Fruit fly (Drosophila melanogaster) whole organism, adult: ENCODE results near the gene CG13924.
A peak's percentile ranks its signal among the peaks of the same experiment; 100 is the strongest.

ENCODE experiments used
- CG11617 ChIP-seq: fragments of 200-800 bp; sonication (Bioruptor generic); optimal IDR thresholded peaks from 2 replicates; lab custom pipeline; 2017; ENCODE audit warnings: mild to moderate bottlenecking, missing biosample characterization, missing genetic modification reagents, missing genetic modification characterization
- CG12768 ChIP-seq: fragments of 200-800 bp; sonication (Bioruptor generic); optimal IDR thresholded peaks from 2 replicates; lab custom pipeline; 2017; ENCODE audit warnings: missing biosample characterization, missing genetic modification characterization, mild to moderate bottlenecking, moderate library complexity, missing genetic modification reagents
- CG14711 ChIP-seq: fragments of 200-800 bp; sonication (Bioruptor generic); optimal IDR thresholded peaks from 2 replicates; lab custom pipeline; 2018; ENCODE audit warnings: missing biosample characterization, mild to moderate bottlenecking, missing genetic modification characterization, moderate library complexity
- CG1620 ChIP-seq: fragments of 200-800 bp; sonication (Bioruptor generic); optimal IDR thresholded peaks from 2 replicates; lab custom pipeline; 2016; ENCODE audit warnings: missing biosample characterization, missing genetic modification characterization
- CG33017 ChIP-seq: fragments of 200-800 bp; sonication (Bioruptor generic); optimal IDR thresholded peaks from 2 replicates; lab custom pipeline; 2018; ENCODE audit warnings: missing biosample characterization, mild to moderate bottlenecking, missing genetic modification characterization, moderate library complexity
- CG5204 ChIP-seq: fragments of 200-800 bp; sonication (Bioruptor generic); optimal IDR thresholded peaks from 2 replicates; lab custom pipeline; 2016; ENCODE audit warnings: missing biosample characterization, missing genetic modification characterization
- CG7045 ChIP-seq: fragments of 200-800 bp; sonication (Bioruptor generic); optimal IDR thresholded peaks from 2 replicates; lab custom pipeline; 2017; ENCODE audit warnings: missing biosample characterization, mild to moderate bottlenecking, missing genetic modification characterization
- CG7101 ChIP-seq: fragments of 200-800 bp; sonication (Bioruptor generic); optimal IDR thresholded peaks from 2 replicates; lab custom pipeline; 2018; ENCODE audit warnings: missing biosample characterization, mild to moderate bottlenecking, missing genetic modification characterization, moderate library complexity
- Clk ChIP-seq: fragments of 200-800 bp; sonication (Bioruptor generic); optimal IDR thresholded peaks from 2 replicates; lab custom pipeline; 2017; ENCODE audit warnings: missing biosample characterization, missing genetic modification characterization
- Crg-1 ChIP-seq: fragments of 200-800 bp; sonication (Bioruptor generic); optimal IDR thresholded peaks from 2 replicates; lab custom pipeline; 2016; ENCODE audit warnings: missing biosample characterization, missing genetic modification characterization
- Mnt ChIP-seq: fragments of 200-800 bp; sonication (Bioruptor generic); optimal IDR thresholded peaks from 2 replicates; lab custom pipeline; 2016; ENCODE audit warnings: missing biosample characterization, mild to moderate bottlenecking, missing genetic modification characterization
- bab1 ChIP-seq: fragments of 200-800 bp; sonication (Bioruptor generic); optimal IDR thresholded peaks from 3 replicates; lab custom pipeline; 2019; ENCODE audit warnings: missing biosample characterization, mild to moderate bottlenecking, missing genetic modification characterization, moderate library complexity
- cic ChIP-seq: fragments of 200-800 bp; sonication (Bioruptor generic); optimal IDR thresholded peaks from 2 replicates; lab custom pipeline; 2017; ENCODE audit warnings: missing biosample characterization, mild to moderate bottlenecking, missing genetic modification characterization, moderate library complexity
- kay ChIP-seq: fragments of 200-800 bp; sonication (Bioruptor generic); peaks from one replicate; lab custom pipeline; 2016; ENCODE audit warnings: missing biosample characterization, missing genetic modification characterization, borderline replicate concordance
- ovo ChIP-seq: fragments of 200-800 bp; sonication (Bioruptor generic); optimal IDR thresholded peaks from 2 replicates; lab custom pipeline; 2016; ENCODE audit warnings: missing biosample characterization, missing genetic modification characterization
- pad ChIP-seq: fragments of 200-800 bp; sonication (Bioruptor generic); optimal IDR thresholded peaks from 3 replicates; lab custom pipeline; 2017; ENCODE audit warnings: missing biosample characterization, missing genetic modification characterization, mild to moderate bottlenecking, moderate library complexity, missing genetic modification reagents
- tj ChIP-seq: fragments of 200-800 bp; sonication (Bioruptor generic); optimal IDR thresholded peaks from 3 replicates; lab custom pipeline; 2017; ENCODE audit warnings: missing biosample characterization, mild to moderate bottlenecking, missing genetic modification characterization, moderate library complexity
- toe ChIP-seq: fragments of 200-800 bp; sonication (Bioruptor generic); optimal IDR thresholded peaks from 2 replicates; lab custom pipeline; 2016; ENCODE audit warnings: missing biosample characterization, missing genetic modification characterization

The CG13924 gene

dm6 chr3L:1882868-1883554, 13.2 kb downstream of the CG13924 start, which contains the start of gene CG13937:
Gene CG13937, minus strand, starts transcription at chr3L:1883041.
- TF ChIP-seq Mnt = peak; percentile 12
- TF ChIP-seq CG7045 (GFP tag; lab: Kevin White, UChicago) = no peak

DNA sequence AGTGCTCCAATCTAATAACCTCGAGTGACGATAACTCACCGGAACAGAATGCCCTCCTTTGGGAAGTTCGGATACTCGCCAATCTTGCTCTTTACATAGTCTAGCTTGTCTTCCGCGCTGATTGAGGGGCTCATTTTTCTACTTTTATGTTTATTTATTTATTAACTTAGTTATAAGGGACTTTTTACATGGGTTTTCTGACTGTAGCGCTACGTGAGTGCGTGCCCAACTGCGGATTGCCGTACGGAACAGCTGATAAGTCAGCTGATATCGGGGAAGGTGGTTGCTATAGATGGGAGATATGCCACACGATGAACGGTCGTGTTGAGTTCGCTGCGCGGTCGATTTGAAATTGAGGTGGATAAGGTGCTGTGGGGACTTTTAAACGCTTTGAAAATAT, 14.8 kb downstream of the CG13924 start, which contains the start of gene Aprt:
Gene Aprt, minus strand, starts transcription at position 368 of the 400 bp plus-strand sequence.
- TF ChIP-seq Clk (GFP tag; lab: Kevin White, UChicago) (no peak), kay (GFP tag; lab: Kevin White, UChicago) (peak; percentile 27), CG1620 (GFP tag; lab: Kevin White, UChicago) (no peak), pad (GFP tag; lab: Kevin White, UChicago) (no peak), tj (GFP tag; lab: Kevin White, UChicago) (peak; percentile 7), CG7101 (tag; lab: Kevin White, UChicago) (no peak), bab1 (peak; percentile 87), ovo (GFP tag; lab: Kevin White, UChicago) (no peak), CG7045 (GFP tag; lab: Kevin White, UChicago) (no peak), Mnt (peak; percentile 7), CG5204 (GFP tag; lab: Kevin White, UChicago) (no peak), CG14711 (tag; lab: Kevin White, UChicago) (no peak)

- no peak for TF ChIP-seq pad (GFP tag; lab: Kevin White, UChicago)
- peak; percentile 57 for TF ChIP-seq tj (GFP tag; lab: Kevin White, UChicago)
- no peak for TF ChIP-seq Mnt
- no peak for TF ChIP-seq CG33017 (tag; lab: Kevin White, UChicago)
- no peak for TF ChIP-seq CG1620 (GFP tag; lab: Kevin White, UChicago)
- no peak for TF ChIP-seq cic (GFP tag; lab: Kevin White, UChicago)
- no peak for TF ChIP-seq CG12768 (GFP tag; lab: Kevin White, UChicago)
- no peak for TF ChIP-seq kay (GFP tag; lab: Kevin White, UChicago)
Observed at dm6 chr3L:1885436-1885835, 15.6 kb downstream of the CG13924 start, which contains the start of gene Tmhs. Gene Tmhs, plus strand, starts transcription at chr3L:1885657.

dm6 chr3L:1886125-1886544, 16.3 kb downstream of the CG13924 start:
- TF ChIP-seq kay (GFP tag; lab: Kevin White, UChicago) (no peak), bab1 (peak; percentile 72), ovo (GFP tag; lab: Kevin White, UChicago) (no peak), CG14711 (tag; lab: Kevin White, UChicago) (peak; percentile 32), CG7101 (tag; lab: Kevin White, UChicago) (peak; percentile 24), pad (GFP tag; lab: Kevin White, UChicago) (peak; percentile 8), CG5204 (GFP tag; lab: Kevin White, UChicago) (no peak)

- TF ChIP-seq cic (GFP tag; lab: Kevin White, UChicago) (no peak), tj (GFP tag; lab: Kevin White, UChicago) (peak; percentile 99)
Observed at dm6 chr3L:1887929-1888529, 18.2 kb downstream of the CG13924 start.

dm6 chr3L:1890941-1891340, 21.1 kb downstream of the CG13924 start:
- TF ChIP-seq bab1 = no peak
- TF ChIP-seq pad (GFP tag; lab: Kevin White, UChicago) = no peak
- no peak for TF ChIP-seq CG11617 (GFP tag; lab: Kevin White, UChicago)
- no peak for TF ChIP-seq CG7045 (GFP tag; lab: Kevin White, UChicago)
- TF ChIP-seq CG33017 (tag; lab: Kevin White, UChicago) = no peak
- TF ChIP-seq Crg-1 (GFP tag; lab: Kevin White, UChicago) = no peak
- no peak for TF ChIP-seq toe (GFP tag; lab: Kevin White, UChicago)
- TF ChIP-seq CG7101 (tag; lab: Kevin White, UChicago) = no peak
- no peak for TF ChIP-seq ovo (GFP tag; lab: Kevin White, UChicago)

DNA sequence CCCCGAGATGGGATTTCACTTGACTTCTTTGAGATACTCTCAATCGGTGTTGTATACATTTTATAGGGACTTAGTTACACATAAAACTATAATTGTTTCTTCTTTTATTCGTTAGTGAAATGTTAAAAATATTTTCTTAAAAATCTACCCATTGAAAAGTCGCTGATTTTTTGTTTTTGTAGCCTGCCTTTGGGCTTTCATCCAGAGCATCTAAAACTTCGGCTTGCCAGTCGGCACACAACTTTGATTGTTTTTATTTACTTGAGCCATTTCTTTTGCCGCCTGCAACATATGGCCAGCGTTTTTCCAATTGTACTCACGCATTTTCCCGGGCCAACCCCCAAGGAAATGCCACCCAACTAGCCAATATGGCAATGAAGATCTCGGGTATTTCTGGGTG, 22.1 kb downstream of the CG13924 start:
- TF ChIP-seq CG12768 (GFP tag; lab: Kevin White, UChicago) (no peak), CG1620 (GFP tag; lab: Kevin White, UChicago) (no peak), kay (GFP tag; lab: Kevin White, UChicago) (no peak), pad (GFP tag; lab: Kevin White, UChicago) (no peak), CG5204 (GFP tag; lab: Kevin White, UChicago) (no peak), toe (GFP tag; lab: Kevin White, UChicago) (no peak), ovo (GFP tag; lab: Kevin White, UChicago) (no peak)
